Worm (Caenorhabditis elegans) whole organism, late embryonic: ENCODE results near the gene unc-39.
A peak's percentile ranks its signal among the peaks of the same experiment; 100 is the strongest.

Experiments used
- C38D4.7 ChIP-seq: fragments of 200-800 bp; sonication (Bioruptor generic); optimal IDR thresholded peaks from 2 replicates; lab custom pipeline; 2018; ENCODE audit warnings: mild to moderate bottlenecking, missing genetic modification characterization, moderate library complexity, missing compliant biosample characterization
- K02D7.2 ChIP-seq: sonication (generic microtip); optimal IDR thresholded peaks from 2 replicates; lab custom pipeline; 2017; ENCODE audit warnings: mild to moderate bottlenecking, missing genetic modification characterization, missing compliant biosample characterization
- K09A11.1 ChIP-seq: sonication (generic microtip); optimal IDR thresholded peaks from 2 replicates; lab custom pipeline; 2017; ENCODE audit warnings: antibody characterized with exemption, mild to moderate bottlenecking, missing genetic modification characterization, missing compliant biosample characterization; ENCODE audit not compliant: insufficient read depth
- T23F11.4 ChIP-seq: fragments of 200-800 bp; sonication (Bioruptor generic); optimal IDR thresholded peaks from 2 replicates; lab custom pipeline; 2018; ENCODE audit warnings: mild to moderate bottlenecking, missing genetic modification characterization, missing compliant biosample characterization
- ama-1 ChIP-seq: fragments of 150-350 bp; optimal IDR thresholded peaks from 2 replicates; lab custom pipeline; 2014
- ceh-14 ChIP-seq: sonication (generic microtip); optimal IDR thresholded peaks from 2 replicates; lab custom pipeline; 2016; ENCODE audit warnings: missing genotype, missing genetic modification characterization, missing compliant biosample characterization
- ceh-18 ChIP-seq: sonication (generic microtip); optimal IDR thresholded peaks from 2 replicates; lab custom pipeline; 2016; ENCODE audit warnings: missing genetic modification characterization, missing compliant biosample characterization
- ceh-19 ChIP-seq: fragments of 200-800 bp; sonication (Bioruptor generic); optimal IDR thresholded peaks from 2 replicates; lab custom pipeline; 2018; ENCODE audit warnings: mild to moderate bottlenecking, missing genetic modification characterization, missing compliant biosample characterization
- ceh-22 ChIP-seq: sonication (generic microtip); optimal IDR thresholded peaks from 2 replicates; lab custom pipeline; 2017; ENCODE audit warnings: missing biosample characterization, missing genetic modification characterization
- ceh-31 ChIP-seq: sonication (generic microtip); optimal IDR thresholded peaks from 2 replicates; lab custom pipeline; 2016; ENCODE audit warnings: missing genetic modification characterization, missing compliant biosample characterization
- ceh-34 ChIP-seq: sonication (generic microtip); optimal IDR thresholded peaks from 2 replicates; lab custom pipeline; 2016; ENCODE audit warnings: mild to moderate bottlenecking, missing genetic modification characterization, missing compliant biosample characterization
- dmd-4 ChIP-seq: sonication (generic microtip); optimal IDR thresholded peaks from 2 replicates; lab custom pipeline; 2016; ENCODE audit warnings: borderline replicate concordance, missing genetic modification characterization, missing compliant biosample characterization
- dve-1 ChIP-seq: sonication (generic microtip); optimal IDR thresholded peaks from 2 replicates; lab custom pipeline; 2017; ENCODE audit warnings: antibody characterized with exemption, mild to moderate bottlenecking, missing genetic modification characterization, missing compliant biosample characterization
- elt-4 ChIP-seq: sonication (generic microtip); optimal IDR thresholded peaks from 2 replicates; lab custom pipeline; 2016; ENCODE audit warnings: missing genetic modification characterization, missing compliant biosample characterization
- fax-1 ChIP-seq: sonication (generic microtip); optimal IDR thresholded peaks from 2 replicates; lab custom pipeline; 2016; ENCODE audit warnings: missing genotype, missing genetic modification characterization, missing compliant biosample characterization
- fkh-6 ChIP-seq: sonication (generic microtip); optimal IDR thresholded peaks from 2 replicates; lab custom pipeline; 2016; ENCODE audit warnings: missing genetic modification characterization, missing compliant biosample characterization
- gmeb-2 ChIP-seq: sonication (generic microtip); optimal IDR thresholded peaks from 2 replicates; lab custom pipeline; 2016; ENCODE audit warnings: missing genetic modification characterization, inconsistent platforms, missing compliant biosample characterization
- hlh-30 ChIP-seq: sonication (generic microtip); optimal IDR thresholded peaks from 2 replicates; lab custom pipeline; 2017; ENCODE audit warnings: antibody characterized with exemption, missing genetic modification characterization, missing compliant biosample characterization; ENCODE audit not compliant: insufficient read depth
- hlh-6 ChIP-seq: sonication (generic microtip); optimal IDR thresholded peaks from 2 replicates; lab custom pipeline; 2016; ENCODE audit warnings: missing genotype, missing genetic modification characterization, missing compliant biosample characterization
- hlh-8 ChIP-seq: sonication (generic microtip); optimal IDR thresholded peaks from 2 replicates; lab custom pipeline; 2016; ENCODE audit warnings: missing genotype, missing genetic modification characterization, missing compliant biosample characterization
- lin-11 ChIP-seq: fragments of 200-800 bp; sonication (Bioruptor generic); optimal IDR thresholded peaks from 2 replicates; lab custom pipeline; 2018; ENCODE audit warnings: mild to moderate bottlenecking, missing genetic modification characterization, missing compliant biosample characterization
- madf-2 ChIP-seq: sonication (generic microtip); optimal IDR thresholded peaks from 2 replicates; lab custom pipeline; 2017; ENCODE audit warnings: missing genetic modification characterization, missing compliant biosample characterization
- nhr-11 ChIP-seq: fragments of 150-350 bp; optimal IDR thresholded peaks from 2 replicates; lab custom pipeline; 2014; ENCODE audit warnings: missing biosample characterization, missing genetic modification characterization
- nhr-232 ChIP-seq: sonication (generic microtip); optimal IDR thresholded peaks from 2 replicates; lab custom pipeline; 2016; ENCODE audit warnings: missing genetic modification characterization, missing compliant biosample characterization
- npax-4 ChIP-seq: sonication (generic microtip); optimal IDR thresholded peaks from 2 replicates; lab custom pipeline; 2016; ENCODE audit warnings: missing genetic modification characterization, missing compliant biosample characterization
- odd-2 ChIP-seq: sonication (generic microtip); optimal IDR thresholded peaks from 2 replicates; lab custom pipeline; 2017; ENCODE audit warnings: antibody characterized with exemption, mild to moderate bottlenecking, missing genetic modification characterization, missing compliant biosample characterization
- pat-9 ChIP-seq: fragments of 200-800 bp; sonication (Bioruptor generic); optimal IDR thresholded peaks from 2 replicates; lab custom pipeline; 2018; ENCODE audit warnings: mild to moderate bottlenecking, missing genetic modification characterization, moderate library complexity, missing compliant biosample characterization
- pax-1 ChIP-seq: fragments of 150-350 bp; optimal IDR thresholded peaks from 2 replicates; lab custom pipeline; 2014; ENCODE audit warnings: missing biosample characterization, missing genetic modification characterization
- pha-2 ChIP-seq: sonication (generic microtip); optimal IDR thresholded peaks from 2 replicates; lab custom pipeline; 2017; ENCODE audit warnings: mild to moderate bottlenecking, missing genetic modification characterization, missing compliant biosample characterization
- pros-1 ChIP-seq: fragments of 150-350 bp; optimal IDR thresholded peaks from 2 replicates; lab custom pipeline; 2014; ENCODE audit warnings: missing biosample characterization, missing genetic modification reagents, missing genetic modification characterization
- rnt-1 ChIP-seq: sonication (generic microtip); optimal IDR thresholded peaks from 2 replicates; lab custom pipeline; 2016; ENCODE audit warnings: missing genetic modification characterization, missing compliant biosample characterization
- sdc-2 ChIP-seq: sonication (generic microtip); optimal IDR thresholded peaks from 2 replicates; lab custom pipeline; 2016; ENCODE audit warnings: missing genotype, missing genetic modification characterization, missing compliant biosample characterization
- sox-4 ChIP-seq: sonication (generic microtip); optimal IDR thresholded peaks from 2 replicates; lab custom pipeline; 2017; ENCODE audit warnings: mild to moderate bottlenecking, missing genetic modification characterization, inconsistent platforms, missing compliant biosample characterization
- tbx-2 ChIP-seq: sonication (generic microtip); optimal IDR thresholded peaks from 2 replicates; lab custom pipeline; 2016; ENCODE audit warnings: missing genetic modification characterization, missing compliant biosample characterization
- unc-3 ChIP-seq, 2 experiments: fragments of 200-800 bp in 1 of 2; sonication (Bioruptor generic) in 1 of 2; sonication (generic microtip) in 1 of 2; conservative IDR thresholded peaks in 1 of 2; optimal IDR thresholded peaks in 1 of 2; 2 replicates each; pipeline versions ENCODE4 v1.3.6 to Lab custom; 2016 to 2022; ENCODE audit warnings: missing compliant biosample characterization in 2 of 2, missing genetic modification characterization in 2 of 2, missing genetic modification reagents in 1 of 2
- unc-42 ChIP-seq: sonication (generic microtip); optimal IDR thresholded peaks from 2 replicates; lab custom pipeline; 2016; ENCODE audit warnings: missing genotype, missing genetic modification characterization, missing compliant biosample characterization

unc-39 gene

ce11 chrV:14350949-14351348 is 21.9 kb upstream of the unc-39 start (continued):
- TF ChIP-seq hlh-30: no peak
- TF ChIP-seq rnt-1 (tag; lab: Kevin White, UChicago): peak; percentile 60
- no peak for TF ChIP-seq nhr-232 (tag; lab: Kevin White, UChicago)
- TF ChIP-seq unc-3 (GFP tag; conservative IDR thresholded peaks at IDR 0.05; lab: Robert Waterston, UW): no peak
- TF ChIP-seq unc-3 (tag; optimal IDR thresholded peaks at IDR 0.05; lab: Kevin White, UChicago): no peak
- TF ChIP-seq unc-42 (tag; lab: Kevin White, UChicago): peak; percentile 72
- peak; percentile 78 for TF ChIP-seq ceh-31 (tag; lab: Kevin White, UChicago)
- no peak for TF ChIP-seq pat-9 (tag; lab: Kevin White, UChicago)
- TF ChIP-seq hlh-6 (tag; lab: Kevin White, UChicago): peak; percentile 41
- peak; percentile 0 for TF ChIP-seq madf-2 (tag; lab: Kevin White, UChicago)
- TF ChIP-seq ama-1 (lab: Kevin White, UChicago): no peak
- TF ChIP-seq odd-2 (tag; lab: Kevin White, UChicago): no peak
- TF ChIP-seq ceh-18: peak; percentile 79
- peak; percentile 11 for TF ChIP-seq hlh-8 (tag; lab: Kevin White, UChicago)
- peak; percentile 22 for TF ChIP-seq dve-1 (tag; lab: Kevin White, UChicago)
- TF ChIP-seq sox-4 (tag; lab: Kevin White, UChicago): no peak
- TF ChIP-seq pha-2 (tag; lab: Kevin White, UChicago): no peak
- TF ChIP-seq ceh-34 (tag; lab: Kevin White, UChicago): peak; percentile 43
- TF ChIP-seq dmd-4: no peak
- TF ChIP-seq fax-1 (tag; lab: Kevin White, UChicago): no peak
- TF ChIP-seq nhr-11 (tag; lab: Kevin White, UChicago): no peak
- no peak for TF ChIP-seq ceh-19 (GFP tag; lab: Kevin White, UChicago)
- no peak for TF ChIP-seq gmeb-2 (tag; lab: Kevin White, UChicago)
- TF ChIP-seq C38D4.7 (GFP tag; lab: Kevin White, UChicago): no peak
- no peak for TF ChIP-seq npax-4 (tag; lab: Kevin White, UChicago)
- TF ChIP-seq ceh-22 (tag; lab: Kevin White, UChicago): no peak
- TF ChIP-seq ceh-14: peak; percentile 55

ce11 chrV:14351629-14352028 is 21.2 kb upstream of the unc-39 start, which contains the start of gene vha-13:
Gene vha-13, plus strand, starts transcription at chrV:14351709.
- TF ChIP-seq K02D7.2 (tag; lab: Kevin White, UChicago) (no peak), hlh-8 (tag; lab: Kevin White, UChicago) (no peak), K09A11.1 (tag; lab: Kevin White, UChicago) (no peak), tbx-2 (tag; lab: Kevin White, UChicago) (no peak), T23F11.4 (GFP tag; lab: Kevin White, UChicago) (no peak), elt-4 (no peak), ama-1 (lab: Kevin White, UChicago) (no peak), sdc-2 (no peak), pros-1 (tag; lab: Kevin White, UChicago) (no peak)
- TF ChIP-seq, all 69 proteins: peak for 0

DNA sequence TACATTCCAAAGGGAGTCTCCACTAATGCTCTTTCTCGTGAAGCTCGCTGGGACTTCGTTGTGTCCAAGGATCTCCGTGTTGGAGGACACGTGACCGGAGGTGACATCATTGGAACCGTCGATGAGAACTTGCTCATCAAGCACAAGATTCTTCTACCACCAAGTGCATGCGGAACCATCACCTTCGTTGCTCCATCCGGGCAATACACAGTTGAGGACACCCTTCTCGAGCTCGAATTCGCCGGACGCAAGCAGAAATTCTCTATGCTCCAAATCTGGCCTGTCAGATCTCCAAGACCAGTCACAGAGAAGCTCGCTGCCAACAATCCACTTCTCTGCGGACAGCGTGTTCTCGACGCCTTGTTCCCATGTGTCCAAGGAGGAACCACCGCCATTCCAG is 20.8 kb upstream of the unc-39 start:
- no peak for TF ChIP-seq dmd-4
- TF ChIP-seq fkh-6: no peak
- TF ChIP-seq pax-1: no peak

ce11 chrV:14354258-14354877 is 18.5 kb upstream of the unc-39 start, which contains the start of gene Y49A3A.3:
Gene Y49A3A.3, plus strand, starts transcription at chrV:14354410.
- TF ChIP-seq elt-4: no peak
- no peak for TF ChIP-seq lin-11 (tag; lab: Kevin White, UChicago)
- TF ChIP-seq ama-1 (lab: Kevin White, UChicago): peak; percentile 52
- TF ChIP-seq K09A11.1 (tag; lab: Kevin White, UChicago): no peak
- TF ChIP-seq, all 69 proteins: peak for 1
